Worm (Caenorhabditis elegans): Measurements from ENCODE around the gene F52H2.3.

ce11 chrX:2544645-2545044, 3.8 kb upstream of the F52H2.3 start:
- TF ChIP-seq B0035.1 (tag; optimal IDR thresholded peaks at IDR 0.05) (no peak), D2030.7 (GFP tag; IDR thresholded peaks at IDR 0.05) (no peak), pha-4 (tag; optimal IDR thresholded peaks at IDR 0.05) (no peak), aptf-3 (GFP tag; IDR thresholded peaks at IDR 0.05) (no peak), efl-1 (GFP tag; optimal IDR thresholded peaks at IDR 0.05) (no peak), hrde-1 (tag; optimal IDR thresholded peaks at IDR 0.05; ENCODE audit: borderline replicate concordance) (no peak), mxl-1 (tag; optimal IDR thresholded peaks at IDR 0.05) (no peak), dox-1 (GFP tag; IDR thresholded peaks at IDR 0.05) (0 out of 2 replicates have a peak, but pooled peaks have one; percentile 38), let-607 (tag; optimal IDR thresholded peaks at IDR 0.05) (peak in 1 of 2 experiments; percentile 7), snpc-3.4 (tag; optimal IDR thresholded peaks at IDR 0.05) (no peak), T26A5.8 (tag; optimal IDR thresholded peaks at IDR 0.05) (no peak), ztf-22 (GFP tag; optimal IDR thresholded peaks at IDR 0.05) (no peak), nfya-1 (tag; optimal IDR thresholded peaks at IDR 0.05; ENCODE audit: borderline replicate concordance, insufficient read depth) (no peak)
